Fruit fly (Drosophila melanogaster) whole organism, embryonic: ENCODE results near the gene CG17562.

Source experiments
- Abd-B ChIP-seq: fragments of 200-800 bp; sonication (Bioruptor generic); optimal IDR thresholded peaks from 2 replicates; lab custom pipeline; 2018; ENCODE audit warnings: missing biosample characterization, mild to moderate bottlenecking, missing genetic modification characterization, moderate library complexity
- B-H1 ChIP-seq: fragments of 200-800 bp; sonication (Bioruptor generic); IDR thresholded peaks from 3 replicates; pipeline ENCODE4 v1.3.6; 2022; ENCODE audit warnings: missing biosample characterization, missing genetic modification characterization
- CG12071 ChIP-seq: fragments of 200-800 bp; sonication (Bioruptor generic); optimal IDR thresholded peaks from 3 replicates; lab custom pipeline; 2018; ENCODE audit warnings: missing biosample characterization, mild to moderate bottlenecking, missing genetic modification characterization
- CG13775 ChIP-seq: fragments of 200-800 bp; sonication (Bioruptor generic); optimal IDR thresholded peaks from 3 replicates; lab custom pipeline; 2017; ENCODE audit warnings: missing biosample characterization, mild to moderate bottlenecking, missing genetic modification characterization
- CG14014 ChIP-seq: fragments of 200-800 bp; sonication (Bioruptor generic); IDR thresholded peaks from 2 replicates; pipeline ENCODE4 v1.3.6; 2022; ENCODE audit warnings: missing biosample characterization, missing genetic modification characterization
- CG15011 ChIP-seq: fragments of 200-800 bp; sonication (Bioruptor generic); optimal IDR thresholded peaks from 3 replicates; lab custom pipeline; 2018; ENCODE audit warnings: missing biosample characterization, mild to moderate bottlenecking, missing genetic modification characterization
- CG15269 ChIP-seq: fragments of 200-800 bp; sonication (Bioruptor generic); optimal IDR thresholded peaks from 2 replicates; lab custom pipeline; 2018; ENCODE audit warnings: missing biosample characterization, mild to moderate bottlenecking, missing genetic modification characterization, moderate library complexity
- CG17359 ChIP-seq: fragments of 200-800 bp; sonication (Bioruptor generic); optimal IDR thresholded peaks from 3 replicates; lab custom pipeline; 2018; ENCODE audit warnings: missing biosample characterization, mild to moderate bottlenecking, missing genetic modification characterization, moderate library complexity
- CG18476 ChIP-seq: fragments of 200-800 bp; sonication (Bioruptor generic); optimal IDR thresholded peaks from 2 replicates; lab custom pipeline; 2016; ENCODE audit warnings: missing biosample characterization, mild to moderate bottlenecking, missing genetic modification characterization
- CG18599 ChIP-seq: fragments of 200-800 bp; sonication (Bioruptor generic); optimal IDR thresholded peaks from 3 replicates; lab custom pipeline; 2017; ENCODE audit warnings: missing biosample characterization, missing genetic modification characterization, mild to moderate bottlenecking, moderate library complexity, missing genetic modification reagents
- CG2116 ChIP-seq: fragments of 200-800 bp; sonication (Bioruptor generic); optimal IDR thresholded peaks from 3 replicates; lab custom pipeline; 2018; ENCODE audit warnings: missing biosample characterization, mild to moderate bottlenecking, missing genetic modification characterization
- CG2202 ChIP-seq: fragments of 200-800 bp; sonication (Bioruptor generic); optimal IDR thresholded peaks from 2 replicates; lab custom pipeline; 2018; ENCODE audit warnings: missing biosample characterization, mild to moderate bottlenecking, missing genetic modification characterization
- CG2712 ChIP-seq: fragments of 200-800 bp; optimal IDR thresholded peaks from 3 replicates; lab custom pipeline; 2019; ENCODE audit warnings: missing biosample characterization, mild to moderate bottlenecking, missing genetic modification characterization, moderate library complexity
- CG32767 ChIP-seq: fragments of 200-800 bp; sonication (Bioruptor generic); IDR thresholded peaks from 2 replicates; pipeline ENCODE4 v1.3.6; 2022; ENCODE audit warnings: missing biosample characterization, missing genetic modification characterization
- CG3281 ChIP-seq: fragments of 200-800 bp; sonication (Bioruptor generic); optimal IDR thresholded peaks from 3 replicates; lab custom pipeline; 2017; ENCODE audit warnings: missing biosample characterization, mild to moderate bottlenecking, missing genetic modification characterization
- CG6272 ChIP-seq: fragments of 200-800 bp; sonication (Bioruptor generic); IDR thresholded peaks from 2 replicates; pipeline ENCODE4 v1.3.6; 2022; ENCODE audit warnings: missing biosample characterization, missing genetic modification characterization
- CG6654 ChIP-seq: fragments of 200-800 bp; sonication (Bioruptor generic); optimal IDR thresholded peaks from 2 replicates; lab custom pipeline; 2017; ENCODE audit warnings: missing biosample characterization, mild to moderate bottlenecking, missing genetic modification characterization
- CG7271 ChIP-seq: fragments of 200-800 bp; sonication (Bioruptor generic); optimal IDR thresholded peaks from 2 replicates; lab custom pipeline; 2018; ENCODE audit warnings: missing biosample characterization, mild to moderate bottlenecking, missing genetic modification characterization, moderate library complexity
- CTCF ChIP-seq: fragments of 200-800 bp; sonication (Bioruptor generic); optimal IDR thresholded peaks from 2 replicates; lab custom pipeline; 2017; ENCODE audit warnings: missing biosample characterization, mild to moderate bottlenecking, missing genetic modification characterization, moderate library complexity
- D ChIP-seq, 2 experiments: fragments of 200-800 bp in 1 of 2; fragments of >200 bp in 1 of 2; sonication (Bioruptor generic) in 1 of 2; optimal IDR thresholded peaks; 2 replicates in 1 of 2; 3 replicates in 1 of 2; lab custom pipeline; 2017; ENCODE audit warnings: mild to moderate bottlenecking in 1 of 2, missing biosample characterization in 1 of 2, missing genetic modification characterization in 1 of 2, missing genetic modification reagents in 1 of 2
- HLH54F ChIP-seq: fragments of 200-800 bp; sonication (Bioruptor generic); optimal IDR thresholded peaks from 3 replicates; lab custom pipeline; 2016; ENCODE audit warnings: missing biosample characterization, missing genetic modification characterization
- HLHmδ ChIP-seq: fragments of 200-800 bp; sonication (Bioruptor generic); optimal IDR thresholded peaks from 2 replicates; lab custom pipeline; 2018; ENCODE audit warnings: missing biosample characterization, mild to moderate bottlenecking, missing genetic modification characterization, moderate library complexity
- NfI ChIP-seq: fragments of 200-800 bp; sonication (Bioruptor generic); optimal IDR thresholded peaks from 3 replicates; lab custom pipeline; 2018; ENCODE audit warnings: missing biosample characterization, mild to moderate bottlenecking, missing genetic modification characterization, moderate library complexity
- Sry-β ChIP-seq: fragments of 200-800 bp; sonication (Bioruptor generic); optimal IDR thresholded peaks from 2 replicates; lab custom pipeline; 2018; ENCODE audit warnings: missing biosample characterization, mild to moderate bottlenecking, missing genetic modification characterization, moderate library complexity
- Trl ChIP-seq, 3 experiments: fragments of >200 bp in 2 of 3; fragments of 200-800 bp in 1 of 3; sonication (Bioruptor generic) in 1 of 3; optimal IDR thresholded peaks; 2 replicates in 1 of 3; 3 replicates in 2 of 3; lab custom pipeline; 2016 to 2017; ENCODE audit warnings: missing biosample characterization in 1 of 3, missing genetic modification characterization in 1 of 3
- Xbp1 ChIP-seq: fragments of 200-800 bp; sonication (Bioruptor generic); optimal IDR thresholded peaks from 3 replicates; lab custom pipeline; 2016; ENCODE audit warnings: missing biosample characterization, mild to moderate bottlenecking, missing genetic modification characterization
- al ChIP-seq: fragments of 200-800 bp; sonication (Bioruptor generic); IDR thresholded peaks from 2 replicates; pipeline ENCODE4 v1.3.6; 2022; ENCODE audit warnings: missing biosample characterization, missing genetic modification characterization
- ap ChIP-seq: fragments of 200-800 bp; sonication (Bioruptor generic); IDR thresholded peaks from 2 replicates; pipeline ENCODE4 v1.3.6; 2022; ENCODE audit warnings: missing biosample characterization, missing genetic modification characterization
- corto ChIP-seq: fragments of 200-800 bp; sonication (Bioruptor generic); optimal IDR thresholded peaks from 2 replicates; lab custom pipeline; 2016; ENCODE audit warnings: missing biosample characterization, mild to moderate bottlenecking, missing genetic modification characterization, moderate library complexity
- croc ChIP-seq: fragments of 200-800 bp; sonication (Bioruptor generic); conservative IDR thresholded peaks from 3 replicates; pipeline ENCODE4 v1.3.6; 2022; ENCODE audit warnings: missing biosample characterization, missing genetic modification characterization
- crp ChIP-seq, 2 experiments: fragments of 200-800 bp; sonication (Bioruptor generic); optimal IDR thresholded peaks; 2 replicates in 1 of 2; 3 replicates in 1 of 2; lab custom pipeline; 2017; ENCODE audit warnings: missing biosample characterization in 2 of 2, missing genetic modification characterization in 2 of 2, mild to moderate bottlenecking in 1 of 2, moderate library complexity in 1 of 2
- dimm ChIP-seq: fragments of 200-800 bp; sonication (Bioruptor generic); IDR thresholded peaks from 2 replicates; pipeline ENCODE4 v1.3.6; 2022; ENCODE audit warnings: missing biosample characterization, missing genetic modification characterization
- gfzf ChIP-seq: fragments of 200-800 bp; sonication (Bioruptor generic); optimal IDR thresholded peaks from 2 replicates; lab custom pipeline; 2016; ENCODE audit warnings: missing biosample characterization, mild to moderate bottlenecking, missing genetic modification characterization, moderate library complexity
- ind ChIP-seq: fragments of 200-800 bp; sonication (Bioruptor generic); optimal IDR thresholded peaks from 3 replicates; lab custom pipeline; 2016; ENCODE audit warnings: missing biosample characterization, missing genetic modification characterization
- jumu ChIP-seq: fragments of 200-800 bp; sonication (Bioruptor generic); optimal IDR thresholded peaks from 3 replicates; lab custom pipeline; 2016; ENCODE audit warnings: missing biosample characterization, missing genetic modification characterization
- luna ChIP-seq: fragments of 200-800 bp; sonication (Bioruptor generic); optimal IDR thresholded peaks from 2 replicates; lab custom pipeline; 2016; ENCODE audit warnings: missing biosample characterization, missing genetic modification characterization
- nau ChIP-seq: fragments of 200-800 bp; sonication (Bioruptor generic); optimal IDR thresholded peaks from 3 replicates; lab custom pipeline; 2017; ENCODE audit warnings: missing biosample characterization, mild to moderate bottlenecking, missing genetic modification characterization, missing genetic modification reagents
- nerfin-1 ChIP-seq: fragments of 200-800 bp; sonication (Bioruptor generic); optimal IDR thresholded peaks from 3 replicates; lab custom pipeline; 2019; ENCODE audit warnings: missing biosample characterization, mild to moderate bottlenecking, missing genetic modification characterization, moderate library complexity
- org-1 ChIP-seq: fragments of 200-800 bp; sonication (Bioruptor generic); optimal IDR thresholded peaks from 2 replicates; lab custom pipeline; 2017; ENCODE audit warnings: missing biosample characterization, missing genetic modification characterization
- pb ChIP-seq: fragments of 200-800 bp; sonication (Bioruptor generic); optimal IDR thresholded peaks from 3 replicates; lab custom pipeline; 2016; ENCODE audit warnings: missing biosample characterization, missing genetic modification characterization
- repo ChIP-seq: fragments of 200-800 bp; sonication (Bioruptor generic); optimal IDR thresholded peaks from 2 replicates; lab custom pipeline; 2016; ENCODE audit warnings: missing biosample characterization, missing genetic modification characterization
- sd ChIP-seq: fragments of 200-800 bp; sonication (Bioruptor generic); optimal IDR thresholded peaks from 3 replicates; lab custom pipeline; 2018; ENCODE audit warnings: missing biosample characterization, mild to moderate bottlenecking, missing genetic modification characterization, moderate library complexity
- sens-2 ChIP-seq: fragments of 200-800 bp; sonication (Bioruptor generic); IDR thresholded peaks from 2 replicates; pipeline ENCODE4 v1.3.6; 2022; ENCODE audit warnings: missing biosample characterization, missing genetic modification characterization
- seq ChIP-seq: fragments of 200-800 bp; sonication (Bioruptor generic); IDR thresholded peaks from 2 replicates; pipeline ENCODE4 v1.3.6; 2022; ENCODE audit warnings: missing biosample characterization, missing genetic modification characterization
- sim ChIP-seq: fragments of 200-800 bp; sonication (Bioruptor generic); IDR thresholded peaks from 2 replicates; pipeline ENCODE4 v1.3.6; 2022; ENCODE audit warnings: missing biosample characterization, missing genetic modification characterization
- sr ChIP-seq: fragments of 200-800 bp; sonication (Bioruptor generic); IDR thresholded peaks from 3 replicates; pipeline ENCODE4 v1.3.6; 2022; ENCODE audit warnings: missing biosample characterization, missing genetic modification characterization
- tll ChIP-seq, 2 experiments: fragments of 200-800 bp in 1 of 2; fragments of >200 bp in 1 of 2; sonication (Bioruptor generic) in 1 of 2; optimal IDR thresholded peaks; 2 replicates each; lab custom pipeline; 2017 to 2019; ENCODE audit warnings: missing biosample characterization in 2 of 2, missing genetic modification characterization in 2 of 2, mild to moderate bottlenecking in 1 of 2, moderate library complexity in 1 of 2

The CG17562 gene

dm6 chr3R:16655494-16656493 lies 40.7 kb downstream of the CG17562 start, which contains the start of gene modSP (continued):
- TF ChIP-seq CG2116 (peak; percentile 42), sens-2 (no peak), gfzf (GFP tag; lab: Kevin White, UChicago) (peak; percentile 41), sd (tag; lab: Kevin White, UChicago) (peak; percentile 62), B-H1 (GFP tag; lab: Robert Waterston, UW) (peak; percentile 21; the same call in 1 of the 3 replicates), NfI (GFP tag; lab: Kevin White, UChicago) (no peak), CG3281 (no peak), ap (GFP tag; lab: Robert Waterston, UW) (no peak), CG18599 (GFP tag; lab: Kevin White, UChicago) (peak; percentile 35), CG14014 (GFP tag; lab: Robert Waterston, UW) (no peak), CTCF (GFP tag; lab: Kevin White, UChicago) (peak; percentile 88), org-1 (no peak), seq (GFP tag; lab: Robert Waterston, UW) (no peak), CG2202 (tag; lab: Kevin White, UChicago) (no peak), repo (no peak), jumu (GFP tag; lab: Kevin White, UChicago) (peak; percentile 18), dimm (GFP tag; lab: Robert Waterston, UW) (no peak), pb (peak; percentile 22), CG32767 (GFP tag; lab: Robert Waterston, UW) (no peak), D (optimal IDR thresholded peaks at IDR 0.05; lab: Kevin White, UChicago) (no peak), D (GFP tag; optimal IDR thresholded peaks at IDR 0.05; lab: Kevin White, UChicago) (no peak), Xbp1 (GFP tag; lab: Kevin White, UChicago) (peak; percentile 47), Sry-β (no peak), corto (no peak), al (GFP tag; lab: Robert Waterston, UW) (0 out of 2 replicates have a peak, but pooled peaks have one; percentile 16), CG2712 (tag; lab: Kevin White, UChicago) (peak; percentile 30), nerfin-1 (tag; lab: Kevin White, UChicago) (no peak), CG18476 (GFP tag; lab: Kevin White, UChicago) (peak; percentile 28), Trl (optimal IDR thresholded peaks at IDR 0.05; lab: Kevin White, UChicago) (no peak), Trl (GFP tag; optimal IDR thresholded peaks at IDR 0.05; lab: Kevin White, UChicago) (peak; percentile 33), CG15011 (GFP tag; lab: Kevin White, UChicago) (no peak), ind (GFP tag; lab: Kevin White, UChicago) (peak; percentile 44), croc (no peak), sr (GFP tag; lab: Robert Waterston, UW) (no peak; the same call in 2 of the 3 replicates), HLHmδ (GFP tag; lab: Kevin White, UChicago) (no peak), CG7271 (tag; lab: Kevin White, UChicago) (no peak), luna (GFP tag; lab: Kevin White, UChicago) (no peak), CG17359 (tag; lab: Kevin White, UChicago) (no peak), CG13775 (GFP tag; lab: Kevin White, UChicago) (no peak), nau (GFP tag; lab: Kevin White, UChicago) (no peak), CG15269 (no peak), CG6654 (GFP tag; lab: Kevin White, UChicago) (no peak), CG12071 (no peak), sim (GFP tag; lab: Robert Waterston, UW) (no peak), tll (GFP tag; optimal IDR thresholded peaks at IDR 0.05; lab: Kevin White, UChicago) (no peak), CG6272 (GFP tag; lab: Robert Waterston, UW) (no peak), Abd-B (GFP tag; lab: Kevin White, UChicago) (peak; percentile 7), HLH54F (peak; percentile 52), crp (GFP tag; optimal IDR thresholded peaks at IDR 0.05; lab: Kevin White, UChicago) (no peak)
